Worm (Caenorhabditis elegans) whole organism, early embryonic: ENCODE results near the gene W02B12.12.

Source experiments
- aly-1 ChIP-seq: sonication (generic microtip); optimal IDR thresholded peaks from 2 replicates; lab custom pipeline; 2016; ENCODE audit warnings: missing genetic modification characterization, missing compliant biosample characterization
- ama-1 ChIP-seq: fragments of 150-350 bp; optimal IDR thresholded peaks from 2 replicates; lab custom pipeline; 2014
- ceh-36 ChIP-seq: sonication (generic microtip); optimal IDR thresholded peaks from 2 replicates; lab custom pipeline; 2016; ENCODE audit warnings: missing genetic modification characterization, inconsistent platforms, missing compliant biosample characterization
- flt-1 ChIP-seq: fragments of 200-800 bp; sonication (Bioruptor generic); IDR thresholded peaks from 2 replicates; pipeline ENCODE4 v1.3.6; 2022; ENCODE audit warnings: missing genetic modification characterization, missing compliant biosample characterization
- hmbx-1 ChIP-seq: sonication (generic microtip); optimal IDR thresholded peaks from 2 replicates; lab custom pipeline; 2016; ENCODE audit warnings: mild to moderate bottlenecking, missing genetic modification characterization, missing compliant biosample characterization
- hmg-4 ChIP-seq: fragments of 200-800 bp; sonication (Bioruptor generic); optimal IDR thresholded peaks from 2 replicates; lab custom pipeline; 2018; ENCODE audit warnings: mild to moderate bottlenecking, missing genetic modification characterization, missing compliant biosample characterization
- hnd-1 ChIP-seq: sonication (generic microtip); optimal IDR thresholded peaks from 2 replicates; lab custom pipeline; 2016; ENCODE audit warnings: missing genetic modification characterization, missing compliant biosample characterization
- pes-1 ChIP-seq: fragments of 200-800 bp; sonication (Bioruptor generic); IDR thresholded peaks from 2 replicates; pipeline ENCODE4 v1.3.6; 2022; ENCODE audit warnings: missing genetic modification reagents, missing genetic modification characterization, missing compliant biosample characterization
- sea-1 ChIP-seq: fragments of 200-800 bp; sonication (Bioruptor generic); conservative IDR thresholded peaks from 2 replicates; pipeline ENCODE4 v1.3.6; 2022; ENCODE audit warnings: missing genetic modification characterization, missing compliant biosample characterization
- tbx-11 ChIP-seq: fragments of 200-800 bp; sonication (Bioruptor generic); IDR thresholded peaks from 2 replicates; pipeline ENCODE4 v1.3.6; 2022; ENCODE audit warnings: missing genetic modification characterization, missing compliant biosample characterization

- TF ChIP-seq sea-1 (GFP tag; lab: Robert Waterston, UW) (no peak), tbx-11 (no peak), ama-1 (lab: Kevin White, UChicago) (no peak), flt-1 (no peak), ceh-36 (tag; lab: Kevin White, UChicago) (no peak), pes-1 (GFP tag; lab: Robert Waterston, UW) (no peak), hnd-1 (tag; lab: Kevin White, UChicago) (no peak), hmg-4 (GFP tag; lab: Kevin White, UChicago) (no peak), hmbx-1 (tag; lab: Kevin White, UChicago) (no peak), aly-1 (tag; lab: Kevin White, UChicago) (no peak)
Observed at ce11 chrII:11497365-11497764, 18.4 kb upstream of the W02B12.12 start, which contains the start of gene B0334.5.
